Worm (Caenorhabditis elegans) whole organism, young adult: ENCODE data around the gene trap-4.

Source experiments
- F33H1.4 ChIP-seq: fragments of 200-800 bp; sonication (Bioruptor generic); IDR thresholded peaks from 2 replicates; pipeline ENCODE4 v1.3.6; 2022; ENCODE audit warnings: missing genetic modification reagents, missing genetic modification characterization, missing compliant biosample characterization
- F57A8.1 ChIP-seq: fragments of 200-800 bp; sonication (Bioruptor generic); optimal IDR thresholded peaks from 2 replicates; lab custom pipeline; 2018; ENCODE audit warnings: mild to moderate bottlenecking, missing genetic modification characterization, moderate library complexity, missing compliant biosample characterization
- T26A5.8 ChIP-seq: sonication (generic microtip); optimal IDR thresholded peaks from 2 replicates; lab custom pipeline; 2016; ENCODE audit warnings: missing genetic modification characterization, missing compliant biosample characterization
- ZK185.1 ChIP-seq: sonication (generic microtip); optimal IDR thresholded peaks from 2 replicates; lab custom pipeline; 2016; ENCODE audit warnings: mild to moderate bottlenecking, missing genetic modification characterization, missing compliant biosample characterization; ENCODE audit not compliant: poor library complexity, severe bottlenecking
- aptf-2 ChIP-seq: fragments of 200-800 bp; sonication (Bioruptor generic); conservative IDR thresholded peaks from 2 replicates; pipeline ENCODE4 v1.3.6; 2022; ENCODE audit warnings: missing genetic modification reagents, missing genetic modification characterization, missing compliant biosample characterization
- aptf-3 ChIP-seq: fragments of 200-800 bp; sonication (Bioruptor generic); IDR thresholded peaks from 2 replicates; pipeline ENCODE4 v1.3.6; 2022; ENCODE audit warnings: missing genetic modification characterization, missing compliant biosample characterization
- attf-5 ChIP-seq: fragments of 200-800 bp; sonication (Bioruptor generic); optimal IDR thresholded peaks from 2 replicates; lab custom pipeline; 2018; ENCODE audit warnings: mild to moderate bottlenecking, missing genetic modification characterization, missing compliant biosample characterization
- attf-6 ChIP-seq: fragments of 200-800 bp; sonication (Bioruptor generic); IDR thresholded peaks from 2 replicates; pipeline ENCODE4 v1.3.6; 2022; ENCODE audit warnings: missing genetic modification reagents, missing genetic modification characterization, missing compliant biosample characterization
- ccch-3 ChIP-seq: fragments of 200-800 bp; sonication (Bioruptor generic); optimal IDR thresholded peaks from 2 replicates; lab custom pipeline; 2018; ENCODE audit warnings: mild to moderate bottlenecking, missing genetic modification characterization, missing compliant biosample characterization
- cebp-1 ChIP-seq, 2 experiments: fragments of 200-800 bp in 1 of 2; sonication (Bioruptor generic) in 1 of 2; sonication (generic microtip) in 1 of 2; IDR thresholded peaks in 1 of 2; optimal IDR thresholded peaks in 1 of 2; 2 replicates each; pipeline versions ENCODE4 v1.3.6 to Lab custom; 2017 to 2022; ENCODE audit warnings: missing compliant biosample characterization in 2 of 2, missing genetic modification characterization in 2 of 2, mild to moderate bottlenecking in 1 of 2, missing genetic modification reagents in 1 of 2, moderate library complexity in 1 of 2
- ceh-100 ChIP-seq: fragments of 200-800 bp; sonication (Bioruptor generic); IDR thresholded peaks from 2 replicates; pipeline ENCODE4 v1.3.6; 2022; ENCODE audit warnings: missing genetic modification reagents, missing genetic modification characterization, missing compliant biosample characterization
- dox-1 ChIP-seq: fragments of 200-800 bp; sonication (Bioruptor generic); IDR thresholded peaks from 2 replicates; pipeline ENCODE4 v1.3.6; 2022; ENCODE audit warnings: missing genetic modification reagents, missing genetic modification characterization, missing compliant biosample characterization
- egrh-3 ChIP-seq: fragments of 200-800 bp; sonication (Bioruptor generic); IDR thresholded peaks from 2 replicates; pipeline ENCODE4 v1.3.6; 2022; ENCODE audit warnings: missing genetic modification reagents, missing genetic modification characterization, missing compliant biosample characterization
- ets-4 ChIP-seq: fragments of 200-800 bp; sonication (Bioruptor generic); optimal IDR thresholded peaks from 2 replicates; lab custom pipeline; 2018; ENCODE audit warnings: mild to moderate bottlenecking, missing genetic modification characterization, missing compliant biosample characterization
- hmg-1.2 ChIP-seq: fragments of 200-800 bp; sonication (Bioruptor generic); IDR thresholded peaks from 2 replicates; pipeline ENCODE4 v1.3.6; 2022; ENCODE audit warnings: missing genetic modification reagents, missing genetic modification characterization, missing compliant biosample characterization
- hmg-20 ChIP-seq: fragments of 200-800 bp; sonication (Bioruptor generic); IDR thresholded peaks from 2 replicates; pipeline ENCODE4 v1.3.6; 2022; ENCODE audit warnings: missing genetic modification reagents, missing genetic modification characterization, missing compliant biosample characterization
- hrde-1 ChIP-seq: sonication (generic microtip); optimal IDR thresholded peaks from 2 replicates; lab custom pipeline; 2016; ENCODE audit warnings: missing genetic modification characterization, mild to moderate bottlenecking, missing compliant biosample characterization, moderate library complexity, missing genotype, missing genetic modification reagents, borderline replicate concordance
- hsf-1 ChIP-seq: fragments of 200-800 bp; sonication (Bioruptor generic); IDR thresholded peaks from 2 replicates; pipeline ENCODE4 v1.3.6; 2022; ENCODE audit warnings: missing genetic modification reagents, missing genetic modification characterization, missing compliant biosample characterization
- lag-1 ChIP-seq: fragments of 200-800 bp; sonication (Bioruptor generic); IDR thresholded peaks from 2 replicates; pipeline ENCODE4 v1.3.6; 2022; ENCODE audit warnings: missing genetic modification reagents, missing genetic modification characterization, missing compliant biosample characterization
- let-607 ChIP-seq, 2 experiments: fragments of 200-800 bp in 1 of 2; sonication (Bioruptor generic) in 1 of 2; sonication (generic microtip) in 1 of 2; optimal IDR thresholded peaks; 2 replicates each; lab custom pipeline; 2016 to 2018; ENCODE audit warnings: mild to moderate bottlenecking in 2 of 2, missing compliant biosample characterization in 2 of 2, missing genetic modification characterization in 2 of 2, moderate library complexity in 2 of 2, missing genotype in 1 of 2
- lin-40 ChIP-seq: sonication (generic microtip); optimal IDR thresholded peaks from 2 replicates; lab custom pipeline; 2016; ENCODE audit warnings: missing genetic modification characterization, mild to moderate bottlenecking, missing compliant biosample characterization, missing genotype, missing genetic modification reagents
- lin-54 ChIP-seq: fragments of 200-800 bp; sonication (Bioruptor generic); optimal IDR thresholded peaks from 2 replicates; lab custom pipeline; 2018; ENCODE audit warnings: mild to moderate bottlenecking, missing genetic modification characterization, missing compliant biosample characterization
- madf-3 ChIP-seq: fragments of 200-800 bp; sonication (Bioruptor generic); IDR thresholded peaks from 2 replicates; pipeline ENCODE4 v1.3.6; 2022; ENCODE audit warnings: missing genetic modification reagents, missing genetic modification characterization, missing compliant biosample characterization
- madf-6 ChIP-seq: fragments of 200-800 bp; sonication (Bioruptor generic); IDR thresholded peaks from 2 replicates; pipeline ENCODE4 v1.3.6; 2022; ENCODE audit warnings: missing genetic modification reagents, missing genetic modification characterization, missing compliant biosample characterization
- madf-8 ChIP-seq: fragments of 200-800 bp; sonication (Bioruptor generic); conservative IDR thresholded peaks from 2 replicates; pipeline ENCODE4 v1.3.6; 2022; ENCODE audit warnings: missing genetic modification reagents, missing genetic modification characterization, missing compliant biosample characterization
- mcd-1 ChIP-seq: fragments of 200-800 bp; sonication (Bioruptor generic); IDR thresholded peaks from 2 replicates; pipeline ENCODE4 v1.3.6; 2022; ENCODE audit warnings: missing genetic modification reagents, missing genetic modification characterization, missing compliant biosample characterization
- nhr-27 ChIP-seq: fragments of 200-800 bp; sonication (Bioruptor generic); optimal IDR thresholded peaks from 2 replicates; lab custom pipeline; 2018; ENCODE audit warnings: mild to moderate bottlenecking, missing genetic modification characterization, moderate library complexity, missing compliant biosample characterization
- nhr-90 ChIP-seq: sonication (generic microtip); optimal IDR thresholded peaks from 2 replicates; lab custom pipeline; 2016; ENCODE audit warnings: missing genotype, mild to moderate bottlenecking, missing genetic modification characterization, missing compliant biosample characterization
- pha-4 ChIP-seq: fragments of 150-350 bp; sonication (generic microtip); optimal IDR thresholded peaks from 2 replicates; lab custom pipeline; 2014; ENCODE audit warnings: missing biosample characterization, missing genetic modification reagents, missing genetic modification characterization
- rec-8 ChIP-seq, 2 experiments: sonication (generic microtip); optimal IDR thresholded peaks; 2 replicates each; lab custom pipeline; 2016; ENCODE audit warnings: mild to moderate bottlenecking in 2 of 2, missing genetic modification characterization in 2 of 2, missing genetic modification reagents in 2 of 2, missing genotype in 2 of 2, missing biosample characterization in 1 of 2, missing compliant biosample characterization in 1 of 2, moderate library complexity in 1 of 2
- sea-2 ChIP-seq: fragments of 200-800 bp; sonication (Bioruptor generic); IDR thresholded peaks from 2 replicates; pipeline ENCODE4 v1.3.6; 2022; ENCODE audit warnings: missing genetic modification characterization, missing compliant biosample characterization
- snpc-1.3 ChIP-seq: sonication (generic microtip); optimal IDR thresholded peaks from 2 replicates; lab custom pipeline; 2017; ENCODE audit warnings: missing genetic modification characterization, mild to moderate bottlenecking, missing compliant biosample characterization, antibody characterized with exemption, moderate library complexity, missing genotype, missing genetic modification reagents; ENCODE audit not compliant: insufficient read depth
- snpc-3.4 ChIP-seq: sonication (generic microtip); optimal IDR thresholded peaks from 2 replicates; lab custom pipeline; 2017; ENCODE audit warnings: missing genetic modification characterization, mild to moderate bottlenecking, missing compliant biosample characterization, antibody characterized with exemption, moderate library complexity, missing genotype, missing genetic modification reagents
- sptf-2 ChIP-seq: fragments of 200-800 bp; sonication (Bioruptor generic); optimal IDR thresholded peaks from 2 replicates; lab custom pipeline; 2018; ENCODE audit warnings: mild to moderate bottlenecking, missing genetic modification characterization, missing compliant biosample characterization
- ztf-18 ChIP-seq: sonication (generic microtip); optimal IDR thresholded peaks from 2 replicates; lab custom pipeline; 2016; ENCODE audit warnings: missing genotype, mild to moderate bottlenecking, missing genetic modification characterization, missing compliant biosample characterization
- ztf-26 ChIP-seq: sonication (generic microtip); optimal IDR thresholded peaks from 2 replicates; lab custom pipeline; 2017; ENCODE audit warnings: missing genetic modification characterization, missing compliant biosample characterization

trap-4 gene

ce11 chrIII:11914220-11914619 lies 6.3 kb upstream of the trap-4 start, which contains the start of gene Y56A3A.16:
Y56A3A.16 (minus strand) TSS chrIII:11914320.
- no peak for TF ChIP-seq dox-1
- TF ChIP-seq hrde-1 (tag; lab: Kevin White, UChicago) = no peak
- TF ChIP-seq madf-3 (GFP tag; lab: Robert Waterston, UW) = no peak
- TF ChIP-seq pha-4 = no peak
- no peak for TF ChIP-seq F33H1.4 (GFP tag; lab: Robert Waterston, UW)
- no peak for TF ChIP-seq rec-8 (tag; optimal IDR thresholded peaks at IDR 0.05; lab: Kevin White, UChicago)
- TF ChIP-seq sptf-2 = no peak
- TF ChIP-seq egrh-3 = no peak
- no peak for TF ChIP-seq F57A8.1 (GFP tag; lab: Kevin White, UChicago)
- no peak for TF ChIP-seq madf-8
- no peak for TF ChIP-seq ets-4
- no peak for TF ChIP-seq aptf-3 (GFP tag; lab: Robert Waterston, UW)
- no peak for TF ChIP-seq lin-40
- TF ChIP-seq attf-6 = no peak
- TF ChIP-seq nhr-90 = no peak
- TF ChIP-seq, all 124 proteins: peak for 0

- peak in 1 of 2 experiments; percentile 17 for TF ChIP-seq let-607 (tag; optimal IDR thresholded peaks at IDR 0.05; lab: Kevin White, UChicago)
- TF ChIP-seq nhr-27 (tag; lab: Kevin White, UChicago) = no peak
- 0 out of 2 replicates have a peak, but pooled peaks have one; percentile 3 for TF ChIP-seq hmg-1.2 (GFP tag; lab: Robert Waterston, UW)
- TF ChIP-seq ZK185.1 (tag; lab: Kevin White, UChicago) = no peak
- TF ChIP-seq ztf-26 (tag; lab: Kevin White, UChicago) = no peak
- TF ChIP-seq ccch-3 (GFP tag; lab: Kevin White, UChicago) = no peak
- TF ChIP-seq T26A5.8 = no peak
- TF ChIP-seq F33H1.4 (GFP tag; lab: Robert Waterston, UW) = peak; percentile 40; the same call in 1 of the 2 replicates
- no peak for TF ChIP-seq snpc-1.3 (tag; lab: Kevin White, UChicago)
- no peak for TF ChIP-seq sea-2 (GFP tag; lab: Robert Waterston, UW)
- TF ChIP-seq ztf-18 (tag; lab: Kevin White, UChicago) = no peak
- no peak for TF ChIP-seq cebp-1 (GFP tag; IDR thresholded peaks at IDR 0.05; lab: Robert Waterston, UW)
- peak; percentile 34 for TF ChIP-seq cebp-1 (tag; optimal IDR thresholded peaks at IDR 0.05; lab: Kevin White, UChicago)
- peak; percentile 45 for TF ChIP-seq lin-54 (GFP tag; lab: Kevin White, UChicago)
- no peak for TF ChIP-seq ceh-100 (GFP tag; lab: Robert Waterston, UW)
- peak; percentile 2 for TF ChIP-seq attf-5
- TF ChIP-seq hmg-20 (GFP tag; lab: Robert Waterston, UW) = no peak
- no peak for TF ChIP-seq aptf-2
- TF ChIP-seq madf-6 (GFP tag; lab: Robert Waterston, UW) = peak; percentile 48; the same call in 1 of the 2 replicates
- no peak for TF ChIP-seq lag-1 (GFP tag; lab: Robert Waterston, UW)
- TF ChIP-seq snpc-3.4 (tag; lab: Kevin White, UChicago) = peak; percentile 6
- TF ChIP-seq mcd-1 (GFP tag; lab: Robert Waterston, UW) = no peak
- no peak for TF ChIP-seq hsf-1 (GFP tag; lab: Robert Waterston, UW)
Measured at ce11 chrIII:11915666-11916065, 4.9 kb upstream of the trap-4 start, which contains the start of the genes ndab-1 and npp-16. ndab-1 (minus strand) TSS chrIII:11915712. npp-16 (plus strand) TSS chrIII:11915928.
